Worm (Caenorhabditis elegans): ENCODE results near the gene ZK856.19.

DNA sequence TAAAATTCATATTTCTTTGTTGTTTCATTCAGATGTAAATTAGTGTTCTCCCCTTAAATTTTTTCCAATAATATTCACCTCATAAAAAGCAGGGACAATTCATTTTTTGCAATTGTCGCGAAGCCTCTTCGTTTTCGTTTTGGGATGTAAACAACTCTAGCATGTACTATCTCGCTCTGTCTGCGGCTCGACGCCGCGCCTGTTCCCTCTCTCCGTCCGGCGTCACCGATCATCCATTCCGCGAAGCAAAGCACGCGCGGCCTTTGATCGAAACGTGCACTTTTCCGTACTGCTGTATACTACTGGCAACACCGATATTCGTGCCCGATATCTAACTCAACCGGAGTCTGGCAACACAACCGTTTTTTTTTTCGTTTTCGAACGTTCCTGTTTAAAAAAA, 42.3 kb upstream of the ZK856.19 start:
- TF ChIP-seq nhr-77 (tag; optimal IDR thresholded peaks at IDR 0.05) (no peak), fos-1 (tag; optimal IDR thresholded peaks at IDR 0.05) (no peak)

Data from whole organism, L1 larva.